Fruit fly (Drosophila melanogaster) whole organism, embryonic: ENCODE measurements around the gene Trs20.

Experiments
- Asciz ChIP-seq: fragments of 200-800 bp; sonication (Bioruptor generic); optimal IDR thresholded peaks from 2 replicates; lab custom pipeline; 2017; ENCODE audit warnings: missing biosample characterization, mild to moderate bottlenecking, missing genetic modification characterization, missing genetic modification reagents
- Atf3 ChIP-seq: fragments of 200-800 bp; sonication (Bioruptor generic); optimal IDR thresholded peaks from 3 replicates; lab custom pipeline; 2016; ENCODE audit warnings: missing biosample characterization, missing genetic modification characterization
- B-H1 ChIP-seq: fragments of 200-800 bp; sonication (Bioruptor generic); IDR thresholded peaks from 3 replicates; pipeline ENCODE4 v1.3.6; 2022; ENCODE audit warnings: missing biosample characterization, missing genetic modification characterization
- Bdp1 ChIP-seq: fragments of 200-800 bp; sonication (Bioruptor generic); optimal IDR thresholded peaks from 3 replicates; lab custom pipeline; 2016; ENCODE audit warnings: missing biosample characterization, missing genetic modification characterization
- CG10366 ChIP-seq: fragments of 200-800 bp; sonication (Bioruptor generic); IDR thresholded peaks from 2 replicates; pipeline ENCODE4 v1.3.6; 2022; ENCODE audit warnings: missing biosample characterization, missing genetic modification characterization
- CG10431 ChIP-seq: fragments of 200-800 bp; sonication (Bioruptor generic); optimal IDR thresholded peaks from 3 replicates; lab custom pipeline; 2018; ENCODE audit warnings: missing biosample characterization, mild to moderate bottlenecking, missing genetic modification characterization
- CG10959 ChIP-seq: fragments of 200-800 bp; sonication (Bioruptor generic); IDR thresholded peaks from 2 replicates; pipeline ENCODE4 v1.3.6; 2022; ENCODE audit warnings: missing biosample characterization, missing genetic modification characterization
- CG10979 ChIP-seq: fragments of 200-800 bp; sonication (Bioruptor generic); optimal IDR thresholded peaks from 2 replicates; lab custom pipeline; 2018; ENCODE audit warnings: missing biosample characterization, mild to moderate bottlenecking, missing genetic modification characterization, moderate library complexity
- CG11456 ChIP-seq: fragments of 200-800 bp; sonication (Bioruptor generic); IDR thresholded peaks from 3 replicates; pipeline ENCODE4 v1.3.6; 2022; ENCODE audit warnings: missing biosample characterization, missing genetic modification characterization
- CG12104 ChIP-seq: fragments of 200-800 bp; sonication (Bioruptor generic); optimal IDR thresholded peaks from 3 replicates; lab custom pipeline; 2016; ENCODE audit warnings: missing biosample characterization, missing genetic modification characterization
- CG12299 ChIP-seq: fragments of 200-800 bp; sonication (Bioruptor generic); optimal IDR thresholded peaks from 2 replicates; lab custom pipeline; 2018; ENCODE audit warnings: missing biosample characterization, mild to moderate bottlenecking, missing genetic modification characterization
- CG12391 ChIP-seq: fragments of 200-800 bp; sonication (Bioruptor generic); optimal IDR thresholded peaks from 3 replicates; lab custom pipeline; 2018; ENCODE audit warnings: missing biosample characterization, mild to moderate bottlenecking, missing genetic modification characterization, moderate library complexity
- CG12659 ChIP-seq: fragments of 200-800 bp; sonication (Bioruptor generic); optimal IDR thresholded peaks from 3 replicates; lab custom pipeline; 2017; ENCODE audit warnings: mild to moderate bottlenecking, missing biosample characterization, missing genetic modification reagents, missing genetic modification characterization
- CG14710 ChIP-seq: fragments of 200-800 bp; sonication (Bioruptor generic); optimal IDR thresholded peaks from 3 replicates; lab custom pipeline; 2019; ENCODE audit warnings: missing biosample characterization, mild to moderate bottlenecking, missing genetic modification characterization, moderate library complexity
- CG14965 ChIP-seq: fragments of 200-800 bp; sonication (Bioruptor generic); optimal IDR thresholded peaks from 2 replicates; lab custom pipeline; 2016; ENCODE audit warnings: missing biosample characterization, missing genetic modification characterization, borderline replicate concordance
- CG1529 ChIP-seq: fragments of 200-800 bp; sonication (Bioruptor generic); optimal IDR thresholded peaks from 3 replicates; lab custom pipeline; 2018; ENCODE audit warnings: missing biosample characterization, missing genetic modification characterization
- CG17612 ChIP-seq: fragments of 200-800 bp; sonication (Bioruptor generic); IDR thresholded peaks from 2 replicates; pipeline ENCODE4 v1.3.6; 2022; ENCODE audit warnings: missing biosample characterization, missing genetic modification characterization
- CG3065 ChIP-seq: fragments of 200-800 bp; sonication (Bioruptor generic); optimal IDR thresholded peaks from 2 replicates; lab custom pipeline; 2016; ENCODE audit warnings: missing biosample characterization, missing genetic modification characterization
- CG4424 ChIP-seq: fragments of 200-800 bp; sonication (Bioruptor generic); optimal IDR thresholded peaks from 3 replicates; lab custom pipeline; 2016; ENCODE audit warnings: missing biosample characterization, missing genetic modification characterization
- CG4707 ChIP-seq: fragments of 200-800 bp; sonication (Bioruptor generic); optimal IDR thresholded peaks from 2 replicates; lab custom pipeline; 2018; ENCODE audit warnings: missing biosample characterization, mild to moderate bottlenecking, missing genetic modification characterization, moderate library complexity
- CG4854 ChIP-seq: fragments of 200-800 bp; sonication (Bioruptor generic); optimal IDR thresholded peaks from 2 replicates; lab custom pipeline; 2016; ENCODE audit warnings: missing biosample characterization, missing genetic modification characterization, inconsistent platforms
- CG7963 ChIP-seq: fragments of 200-800 bp; sonication (Bioruptor generic); IDR thresholded peaks from 3 replicates; pipeline ENCODE4 v1.3.6; 2022; ENCODE audit warnings: missing biosample characterization, missing genetic modification characterization; ENCODE audit not compliant: partially characterized antibody
- CG8089 ChIP-seq: fragments of 200-800 bp; sonication (Bioruptor generic); optimal IDR thresholded peaks from 3 replicates; lab custom pipeline; 2016; ENCODE audit warnings: missing biosample characterization, missing genetic modification characterization
- CG8290 ChIP-seq, 3 experiments: fragments of 200-800 bp; sonication (Bioruptor generic); optimal IDR thresholded peaks; 2 replicates each; lab custom pipeline; 2016 to 2019; ENCODE audit warnings: missing biosample characterization in 3 of 3, missing genetic modification characterization in 3 of 3, mild to moderate bottlenecking in 2 of 3, moderate library complexity in 1 of 3
- Dip3 ChIP-seq: fragments of 200-800 bp; sonication (Bioruptor generic); optimal IDR thresholded peaks from 3 replicates; lab custom pipeline; 2016; ENCODE audit warnings: missing biosample characterization, missing genetic modification characterization
- Doc2 ChIP-seq: fragments of 200-800 bp; sonication (Bioruptor generic); IDR thresholded peaks from 2 replicates; pipeline ENCODE4 v1.3.6; 2022; ENCODE audit warnings: missing biosample characterization, missing genetic modification characterization
- Ets97D ChIP-seq: fragments of 200-800 bp; sonication (Bioruptor generic); optimal IDR thresholded peaks from 3 replicates; lab custom pipeline; 2016; ENCODE audit warnings: missing biosample characterization, missing genetic modification characterization
- HLH3B ChIP-seq: fragments of 200-800 bp; sonication (Bioruptor generic); IDR thresholded peaks from 2 replicates; pipeline ENCODE4 v1.3.6; 2022; ENCODE audit warnings: missing biosample characterization, missing genetic modification characterization
- Jarid2 ChIP-seq: fragments of 200-800 bp; sonication (Bioruptor generic); optimal IDR thresholded peaks from 3 replicates; lab custom pipeline; 2017; ENCODE audit warnings: mild to moderate bottlenecking, missing biosample characterization, missing genetic modification reagents, missing genetic modification characterization
- Ravus ChIP-seq: fragments of 200-800 bp; sonication (Bioruptor generic); IDR thresholded peaks from 2 replicates; pipeline ENCODE4 v1.3.6; 2022; ENCODE audit warnings: missing biosample characterization, missing genetic modification characterization
- Sry-β ChIP-seq: fragments of 200-800 bp; sonication (Bioruptor generic); optimal IDR thresholded peaks from 2 replicates; lab custom pipeline; 2018; ENCODE audit warnings: missing biosample characterization, mild to moderate bottlenecking, missing genetic modification characterization, moderate library complexity
- Xbp1 ChIP-seq: fragments of 200-800 bp; sonication (Bioruptor generic); optimal IDR thresholded peaks from 3 replicates; lab custom pipeline; 2016; ENCODE audit warnings: missing biosample characterization, mild to moderate bottlenecking, missing genetic modification characterization
- ash1 ChIP-seq: fragments of 200-800 bp; sonication (Bioruptor generic); optimal IDR thresholded peaks from 2 replicates; lab custom pipeline; 2018; ENCODE audit warnings: missing biosample characterization, mild to moderate bottlenecking, missing genetic modification characterization
- chif ChIP-seq, 2 experiments: fragments of 200-800 bp; sonication (Bioruptor generic); optimal IDR thresholded peaks; 3 replicates each; lab custom pipeline; 2016; ENCODE audit warnings: missing biosample characterization in 2 of 2, missing genetic modification characterization in 2 of 2
- fd96Cb ChIP-seq: fragments of 200-800 bp; sonication (Bioruptor generic); optimal IDR thresholded peaks from 2 replicates; lab custom pipeline; 2018; ENCODE audit warnings: missing biosample characterization, mild to moderate bottlenecking, missing genetic modification characterization, moderate library complexity
- gsb ChIP-seq: fragments of 200-800 bp; sonication (Bioruptor generic); IDR thresholded peaks from 2 replicates; pipeline ENCODE4 v1.3.6; 2022; ENCODE audit warnings: missing biosample characterization, missing genetic modification characterization
- nmo ChIP-seq: fragments of 200-800 bp; sonication (Bioruptor generic); optimal IDR thresholded peaks from 2 replicates; lab custom pipeline; 2018; ENCODE audit warnings: missing biosample characterization, mild to moderate bottlenecking, missing genetic modification characterization, moderate library complexity
- nom ChIP-seq: fragments of 200-800 bp; sonication (Bioruptor generic); optimal IDR thresholded peaks from 2 replicates; lab custom pipeline; 2017; ENCODE audit warnings: missing biosample characterization, missing genetic modification characterization, mild to moderate bottlenecking, moderate library complexity, missing genetic modification reagents
- odd ChIP-seq: fragments of 200-800 bp; sonication (Bioruptor generic); optimal IDR thresholded peaks from 2 replicates; lab custom pipeline; 2017; ENCODE audit warnings: missing biosample characterization, mild to moderate bottlenecking, missing genetic modification characterization
- peb ChIP-seq: fragments of 200-800 bp; sonication (Bioruptor generic); IDR thresholded peaks from 2 replicates; pipeline ENCODE4 v1.3.6; 2022; ENCODE audit warnings: missing biosample characterization, missing genetic modification characterization
- phol ChIP-seq: fragments of 200-800 bp; sonication (Bioruptor generic); optimal IDR thresholded peaks from 3 replicates; lab custom pipeline; 2018; ENCODE audit warnings: missing biosample characterization, mild to moderate bottlenecking, missing genetic modification characterization, moderate library complexity
- rib ChIP-seq: fragments of 200-800 bp; sonication (Bioruptor generic); IDR thresholded peaks from 2 replicates; pipeline ENCODE4 v1.3.6; 2022; ENCODE audit warnings: missing biosample characterization, missing genetic modification characterization
- row ChIP-seq: fragments of 200-800 bp; sonication (Bioruptor generic); IDR thresholded peaks from 3 replicates; pipeline ENCODE4 v1.3.6; 2022; ENCODE audit warnings: missing biosample characterization, missing genetic modification characterization
- sens ChIP-seq: fragments of 200-800 bp; sonication (Bioruptor generic); peaks from one replicate; lab custom pipeline; 2016; ENCODE audit warnings: missing biosample characterization, missing genetic modification characterization
- sisA ChIP-seq: fragments of 200-800 bp; sonication (Bioruptor generic); IDR thresholded peaks from 2 replicates; pipeline ENCODE4 v1.3.6; 2022; ENCODE audit warnings: missing biosample characterization, missing genetic modification characterization
- tgo ChIP-seq: fragments of 200-800 bp; sonication (Bioruptor generic); IDR thresholded peaks from 3 replicates; pipeline ENCODE4 v1.3.6; 2022; ENCODE audit warnings: missing biosample characterization, missing genetic modification characterization
- trem ChIP-seq: fragments of 200-800 bp; optimal IDR thresholded peaks from 3 replicates; lab custom pipeline; 2019; ENCODE audit warnings: missing biosample characterization, mild to moderate bottlenecking, missing genetic modification characterization, moderate library complexity
- unpg ChIP-seq: fragments of 200-800 bp; sonication (Bioruptor generic); optimal IDR thresholded peaks from 3 replicates; lab custom pipeline; 2018; ENCODE audit warnings: missing biosample characterization, mild to moderate bottlenecking, missing genetic modification characterization, moderate library complexity
- vvl ChIP-seq: fragments of 200-800 bp; sonication (Bioruptor generic); IDR thresholded peaks from 2 replicates; pipeline ENCODE4 v1.3.6; 2022; ENCODE audit warnings: missing biosample characterization, missing genetic modification characterization
- wek ChIP-seq: fragments of 200-800 bp; sonication (Bioruptor generic); optimal IDR thresholded peaks from 3 replicates; lab custom pipeline; 2018; ENCODE audit warnings: missing biosample characterization, mild to moderate bottlenecking, missing genetic modification characterization, moderate library complexity
- zen ChIP-seq: fragments of 200-800 bp; sonication (Bioruptor generic); optimal IDR thresholded peaks from 3 replicates; lab custom pipeline; 2018; ENCODE audit warnings: missing biosample characterization, mild to moderate bottlenecking, missing genetic modification characterization, moderate library complexity

The Trs20 gene

DNA sequence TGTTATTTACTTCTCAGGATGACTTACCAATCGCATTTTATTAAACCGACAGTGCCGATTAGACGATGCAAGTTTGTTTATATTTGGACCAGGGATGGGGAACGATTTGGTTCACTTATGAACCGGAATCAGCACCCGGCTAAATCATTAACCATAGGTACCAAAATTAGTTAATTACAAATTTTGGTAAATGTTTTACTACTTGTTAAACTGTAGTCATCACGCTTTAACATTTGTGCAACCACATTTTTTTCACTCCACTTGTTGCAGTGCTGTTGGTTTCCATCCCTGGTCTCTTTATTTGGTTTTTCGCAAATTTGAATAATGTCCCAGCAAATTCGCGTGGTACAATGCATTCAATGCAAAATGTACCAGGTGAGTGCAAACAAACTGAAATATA, 25.9 kb downstream of the Trs20 start, which contains the start of the genes IntS9 and CG43295 (continued):
- TF ChIP-seq HLH3B (peak; percentile 86), Jarid2 (GFP tag; lab: Kevin White, UChicago) (no peak), CG12391 (tag; lab: Kevin White, UChicago) (peak; percentile 87), CG10431 (GFP tag; lab: Kevin White, UChicago) (no peak), CG10366 (peak; percentile 79), CG11456 (GFP tag; lab: Robert Waterston, UW) (peak; percentile 80), CG8290 (GFP tag; optimal IDR thresholded peaks at IDR 0.05; lab: Kevin White, UChicago) (peak; percentile 66), CG8290 (tag; optimal IDR thresholded peaks at IDR 0.05; lab: Kevin White, UChicago) (no peak), Xbp1 (GFP tag; lab: Kevin White, UChicago) (peak; percentile 90), CG10979 (tag; lab: Kevin White, UChicago) (peak; percentile 82), CG4424 (peak; percentile 87), vvl (GFP tag; lab: Robert Waterston, UW) (peak; percentile 93), peb (GFP tag; lab: Robert Waterston, UW) (peak; percentile 72), sisA (GFP tag; lab: Robert Waterston, UW) (peak; percentile 86), phol (tag; lab: Kevin White, UChicago) (peak; percentile 84), chif (GFP tag; optimal IDR thresholded peaks at IDR 0.05; lab: Kevin White, UChicago) (peak; percentile 79 to 85), gsb (no peak), Doc2 (no peak), nmo (peak; percentile 75), CG8089 (GFP tag; lab: Kevin White, UChicago) (peak; percentile 84), trem (peak; percentile 83), CG17612 (peak; percentile 47; the same call in 1 of the 2 replicates), tgo (peak; percentile 80), ash1 (GFP tag; lab: Kevin White, UChicago) (no peak), CG12104 (GFP tag; lab: Kevin White, UChicago) (peak; percentile 44), zen (tag; lab: Kevin White, UChicago) (peak; percentile 86), Ravus (GFP tag; lab: Robert Waterston, UW) (peak; percentile 51), row (GFP tag; lab: Robert Waterston, UW) (peak; percentile 93), CG4707 (GFP tag; lab: Kevin White, UChicago) (no peak), CG7963 (GFP tag; lab: Robert Waterston, UW) (no peak), rib (peak; percentile 40; the same call in 1 of the 2 replicates), CG4854 (peak; percentile 73), Bdp1 (GFP tag; lab: Kevin White, UChicago) (peak; percentile 80), CG12299 (tag; lab: Kevin White, UChicago) (peak; percentile 39), CG1529 (GFP tag; lab: Kevin White, UChicago) (no peak), CG3065 (GFP tag; lab: Kevin White, UChicago) (peak; percentile 75), Atf3 (peak; percentile 79), CG12659 (peak; percentile 71), fd96Cb (peak; percentile 75), sens (GFP tag; lab: Kevin White, UChicago) (peak; percentile 99), Dip3 (GFP tag; lab: Kevin White, UChicago) (peak; percentile 86), Sry-β (peak; percentile 16), nom (GFP tag; lab: Kevin White, UChicago) (no peak), Asciz (no peak), Ets97D (GFP tag; lab: Kevin White, UChicago) (peak; percentile 71), unpg (no peak), CG14710 (tag; lab: Kevin White, UChicago) (peak; percentile 83), CG10959 (GFP tag; lab: Robert Waterston, UW) (peak; percentile 85), CG14965 (GFP tag; lab: Kevin White, UChicago) (no peak), wek (peak; percentile 32), odd (GFP tag; lab: Kevin White, UChicago) (no peak), B-H1 (peak; percentile 79)
